Fruit fly (Drosophila melanogaster): Measurements from ENCODE around the gene CG17350.

Gene CG17350

DNA sequence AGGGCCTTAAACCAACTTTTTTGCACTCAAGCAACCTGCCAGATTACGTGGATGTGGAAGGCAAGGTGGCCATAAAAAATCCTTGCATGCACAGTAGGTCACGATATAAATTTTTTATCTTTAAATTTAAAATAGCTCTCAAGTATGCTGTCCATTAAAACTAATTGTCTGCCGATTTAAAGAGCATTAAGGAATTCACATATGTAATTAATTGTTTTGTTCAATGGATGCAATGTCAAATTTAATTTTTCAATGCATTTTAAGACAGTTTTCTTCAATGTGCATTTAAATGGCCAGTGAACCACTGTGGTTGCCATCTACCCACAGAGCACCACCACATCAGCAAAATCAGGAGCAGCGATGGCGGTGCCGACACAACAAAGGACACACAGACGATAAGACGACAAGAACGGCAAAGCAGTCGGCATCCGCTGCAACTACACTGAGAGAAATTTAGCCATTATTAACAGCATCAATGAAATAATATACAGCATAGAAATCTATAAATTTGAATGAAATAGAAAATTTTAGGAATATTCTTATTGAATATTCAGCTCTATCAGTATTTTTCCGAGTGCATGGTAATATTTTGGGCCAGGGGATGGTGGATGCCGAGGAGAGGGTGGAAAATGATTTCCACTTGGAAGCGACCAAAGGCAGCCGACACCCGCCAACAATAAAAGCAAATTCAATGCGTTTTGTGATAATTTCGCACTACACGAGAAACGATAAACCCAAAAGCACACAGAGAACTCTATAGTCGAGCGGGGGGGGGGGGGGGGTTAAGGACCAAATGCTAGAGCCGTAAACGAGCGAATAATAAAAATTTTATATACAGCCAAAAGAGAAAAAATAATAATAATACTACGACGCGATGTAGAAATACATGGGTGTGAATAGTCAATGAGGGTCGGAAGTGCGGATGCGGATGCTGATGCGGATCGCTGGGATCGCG lies 3.3 kb upstream of the CG17350 start (continued):
- TF ChIP-seq CG4730 (GFP tag; IDR thresholded peaks at IDR 0.05) (peak; percentile 57; the same call in 1 of the 2 replicates), CG6254 (GFP tag; optimal IDR thresholded peaks at IDR 0.05) (peak; percentile 63), CG17328 (GFP tag; IDR thresholded peaks at IDR 0.05) (peak; percentile 67), CG31224 (GFP tag; IDR thresholded peaks at IDR 0.05) (0 out of 2 replicates have a peak, but pooled peaks have one; percentile 7), NK7.1 (GFP tag; optimal IDR thresholded peaks at IDR 0.05) (no peak), dmrt11E (tag; optimal IDR thresholded peaks at IDR 0.05) (peak; percentile 80), chif (GFP tag; optimal IDR thresholded peaks at IDR 0.05) (peak; percentile 14 to 61), Hr51 (GFP tag; optimal IDR thresholded peaks at IDR 0.05) (peak in 1 of 2 experiments; percentile 38), Blimp-1 (GFP tag; optimal IDR thresholded peaks at IDR 0.05) (peak; percentile 57), CG2120 (GFP tag; optimal IDR thresholded peaks at IDR 0.05) (peak; percentile 18), CG10462 (GFP tag; optimal IDR thresholded peaks at IDR 0.05) (peak; percentile 19), CG17829 (tag; optimal IDR thresholded peaks at IDR 0.05) (peak; percentile 70), cwo (GFP tag; optimal IDR thresholded peaks at IDR 0.05) (no peak), chm (GFP tag; IDR thresholded peaks at IDR 0.05) (peak; percentile 71; the same call in 1 of the 2 replicates), CG17361 (GFP tag; IDR thresholded peaks at IDR 0.05) (peak; percentile 72), sima (GFP tag; optimal IDR thresholded peaks at IDR 0.05) (no peak), mam (GFP tag; optimal IDR thresholded peaks at IDR 0.05) (peak; percentile 5), abd-A (tag; optimal IDR thresholded peaks at IDR 0.05) (peak; percentile 73), NC2α (GFP tag; optimal IDR thresholded peaks at IDR 0.05) (no peak), CG1792 (GFP tag; optimal IDR thresholded peaks at IDR 0.05) (peak; percentile 5), CG17359 (tag; optimal IDR thresholded peaks at IDR 0.05) (peak; percentile 64), trem (tag; optimal IDR thresholded peaks at IDR 0.05) (peak; percentile 49), bcd (GFP tag; optimal IDR thresholded peaks at IDR 0.05) (peak; percentile 41), Nf-YB (GFP tag; optimal IDR thresholded peaks at IDR 0.05) (peak; percentile 25), Hmr (GFP tag; optimal IDR thresholded peaks at IDR 0.05) (peak; percentile 9), Antp (GFP tag; optimal IDR thresholded peaks at IDR 0.05) (no peak), CG6854 (GFP tag; optimal IDR thresholded peaks at IDR 0.05) (no peak), cg (GFP tag; optimal IDR thresholded peaks at IDR 0.05) (no peak), CG6272 (GFP tag; IDR thresholded peaks at IDR 0.05) (no peak), hkb (optimal IDR thresholded peaks at IDR 0.05) (no peak), hkb (GFP tag; IDR thresholded peaks at IDR 0.05) (0 out of 2 replicates have a peak, but pooled peaks have one; percentile 32), Elba2 (GFP tag; optimal IDR thresholded peaks at IDR 0.05) (peak; percentile 14), CG7556 (GFP tag; optimal IDR thresholded peaks at IDR 0.05) (peak; percentile 70), CG31441 (GFP tag; IDR thresholded peaks at IDR 0.05) (peak; percentile 75), Ptx1 (GFP tag; IDR thresholded peaks at IDR 0.05) (peak; percentile 36; the same call in 1 of the 2 replicates), Mad (GFP tag; optimal IDR thresholded peaks at IDR 0.05) (peak; percentile 23), CG9727 (GFP tag; optimal IDR thresholded peaks at IDR 0.05) (peak; percentile 70), sens-2 (GFP tag; IDR thresholded peaks at IDR 0.05) (peak; percentile 62; the same call in 1 of the 2 replicates), Mes4 (GFP tag; optimal IDR thresholded peaks at IDR 0.05) (peak; percentile 29), gcm (GFP tag; optimal IDR thresholded peaks at IDR 0.05) (peak; percentile 41), zfh1 (GFP tag; IDR thresholded peaks at IDR 0.05) (peak; percentile 61; the same call in 2 of the 3 replicates), CG7839 (tag; optimal IDR thresholded peaks at IDR 0.05) (peak; percentile 59), vfl (GFP tag; optimal IDR thresholded peaks at IDR 0.05) (no peak), CG8924 (tag; optimal IDR thresholded peaks at IDR 0.05) (peak; percentile 59), Fer1 (GFP tag; optimal IDR thresholded peaks at IDR 0.05) (peak; percentile 30), lab (GFP tag; optimal IDR thresholded peaks at IDR 0.05) (peak; percentile 53), CG12659 (GFP tag; optimal IDR thresholded peaks at IDR 0.05) (peak; percentile 31)
